Worm (Caenorhabditis elegans): Measurements from ENCODE around the gene flp-6.

The flp-6 gene

DNA sequence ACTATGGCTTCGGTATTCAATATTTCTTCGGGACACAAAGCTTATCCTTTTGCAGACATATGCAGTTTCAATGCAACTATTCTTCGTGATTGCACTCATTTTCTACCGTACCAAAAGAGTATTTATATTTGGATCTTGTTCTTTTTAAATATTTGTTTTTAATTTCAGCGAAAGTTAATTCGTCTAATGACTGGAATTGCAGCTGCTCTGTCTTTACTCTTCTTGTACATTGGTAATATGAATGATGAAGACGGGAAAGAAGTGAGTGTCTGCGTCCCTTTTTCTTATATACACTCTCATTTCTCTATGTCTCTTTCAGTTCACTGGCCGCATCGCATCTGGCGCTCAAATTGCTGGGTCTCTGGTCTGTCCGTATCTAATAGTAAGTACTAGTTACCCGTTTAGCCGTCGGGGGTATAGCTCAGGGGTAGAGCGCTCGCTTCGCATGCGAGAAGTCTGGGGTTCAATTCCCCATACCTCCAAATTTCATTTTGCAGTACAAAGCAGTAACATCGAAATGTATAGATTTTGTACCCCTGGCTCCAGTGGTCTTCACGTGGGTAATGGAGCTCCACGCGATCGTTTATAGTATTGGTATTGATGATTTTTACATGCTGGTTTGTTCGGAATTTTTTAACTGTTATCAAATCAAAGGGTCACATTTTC lies 31.5 kb downstream of the flp-6 start (continued):
- peak; percentile 79 for TF ChIP-seq madf-9 (GFP tag; conservative IDR thresholded peaks at IDR 0.05)
- peak; percentile 87 for TF ChIP-seq hmg-1.1 (GFP tag; IDR thresholded peaks at IDR 0.05)
- no peak for TF ChIP-seq attf-4 (tag; optimal IDR thresholded peaks at IDR 0.05)
- TF ChIP-seq vab-7 (GFP tag; IDR thresholded peaks at IDR 0.05): peak; percentile 80
- TF ChIP-seq zfp-2 (tag; optimal IDR thresholded peaks at IDR 0.05): no peak

DNA sequence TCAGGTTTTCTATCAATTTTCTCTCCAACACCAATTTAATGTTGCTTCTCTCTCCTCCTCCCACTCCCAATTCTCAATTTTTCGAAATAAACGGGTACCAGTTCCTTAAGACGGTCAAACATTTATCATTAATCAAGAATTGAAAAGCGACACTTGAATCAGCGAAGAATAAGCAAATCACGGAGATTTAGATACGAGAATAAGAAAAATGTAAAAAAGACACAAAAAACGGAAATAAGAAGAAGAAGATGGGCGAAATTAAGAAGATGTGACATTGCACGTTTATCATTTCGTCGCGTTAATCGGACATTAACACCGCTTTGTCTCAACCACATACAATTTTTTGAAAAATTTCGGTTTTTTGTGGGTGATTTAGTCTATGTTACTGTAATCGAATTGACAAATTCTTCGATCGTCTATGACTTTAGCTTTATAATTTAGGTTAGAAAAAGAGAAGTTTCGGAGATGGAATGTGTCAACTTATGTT lies 32.7 kb downstream of the flp-6 start, which contains the start of gene haao-1:
TSS of gene haao-1 (plus strand) at position 437 of the 487 bp plus-strand sequence.
- no peak for TF ChIP-seq D1046.2 (GFP tag; IDR thresholded peaks at IDR 0.05)
- peak; percentile 13 for TF ChIP-seq mxl-3 (GFP tag; optimal IDR thresholded peaks at IDR 0.05)
- peak; percentile 6 for TF ChIP-seq hlh-11 (tag; optimal IDR thresholded peaks at IDR 0.05)
- TF ChIP-seq aha-1 (tag): peak; percentile 87

DNA sequence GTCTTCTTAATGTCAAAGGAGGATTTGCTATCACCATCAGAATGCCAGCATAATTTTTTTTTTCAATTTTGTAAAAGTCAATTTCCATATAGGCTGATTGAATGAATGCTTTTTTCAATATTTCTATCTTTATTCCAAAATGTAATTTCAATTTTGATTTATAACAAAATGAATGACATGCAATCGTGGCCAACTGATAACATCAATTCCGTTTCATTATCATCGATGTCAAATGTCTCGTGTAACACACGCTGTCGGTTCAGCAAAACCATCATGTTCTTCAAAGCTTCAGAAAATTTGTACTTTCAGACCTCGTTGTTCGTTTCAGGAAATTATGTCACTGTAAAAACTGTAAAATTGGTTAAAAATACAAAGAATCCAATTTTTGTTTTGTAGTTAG lies 35.2 kb downstream of the flp-6 start:
- TF ChIP-seq nhr-48 (tag; optimal IDR thresholded peaks at IDR 0.05) (no peak), hlh-30 (tag; optimal IDR thresholded peaks at IDR 0.05; ENCODE audit: insufficient read depth) (peak; percentile 48), lir-3 (tag; optimal IDR thresholded peaks at IDR 0.05) (no peak), dve-1 (tag; optimal IDR thresholded peaks at IDR 0.05; ENCODE audit: insufficient read depth) (peak; percentile 68), pqm-1 (tag; optimal IDR thresholded peaks at IDR 0.05) (peak; percentile 71), nhr-10 (tag; optimal IDR thresholded peaks at IDR 0.05) (no peak), mes-2 (tag; optimal IDR thresholded peaks at IDR 0.05; ENCODE audit: poor library complexity, severe bottlenecking) (no peak), daf-16 (GFP tag; optimal IDR thresholded peaks at IDR 0.05) (no peak), daf-16 (tag; optimal IDR thresholded peaks at IDR 0.05) (peak; percentile 25), hmg-1.1 (GFP tag; IDR thresholded peaks at IDR 0.05) (no peak), ceh-82 (tag; optimal IDR thresholded peaks at IDR 0.05) (no peak), mxl-3 (GFP tag; optimal IDR thresholded peaks at IDR 0.05) (peak; percentile 83), dpl-1 (GFP tag; optimal IDR thresholded peaks at IDR 0.05) (no peak), duxl-1 (tag; optimal IDR thresholded peaks at IDR 0.05; ENCODE audit: poor library complexity) (no peak), snpc-4 (tag; optimal IDR thresholded peaks at IDR 0.05) (no peak), mep-1 (tag; optimal IDR thresholded peaks at IDR 0.05) (peak; percentile 15), aha-1 (tag) (no peak), T20F7.1 (GFP tag; optimal IDR thresholded peaks at IDR 0.05) (no peak), Y5F2A.4 (GFP tag; optimal IDR thresholded peaks at IDR 0.05) (no peak), ztf-7 (tag; optimal IDR thresholded peaks at IDR 0.05) (no peak), nhr-28 (tag; optimal IDR thresholded peaks at IDR 0.05) (peak; percentile 79), daf-19 (GFP tag; conservative IDR thresholded peaks at IDR 0.05) (no peak), fkh-10 (GFP tag; optimal IDR thresholded peaks at IDR 0.05) (no peak), mxl-2 (GFP tag; conservative IDR thresholded peaks at IDR 0.05) (no peak), hlh-11 (tag; optimal IDR thresholded peaks at IDR 0.05) (peak; percentile 23), nhr-102 (tag; optimal IDR thresholded peaks at IDR 0.05) (no peak), lin-38 (GFP tag; IDR thresholded peaks at IDR 0.05) (no peak), nhr-41 (GFP tag; IDR thresholded peaks at IDR 0.05) (0 out of 2 replicates have a peak, but pooled peaks have one; percentile 41), php-3 (GFP tag; IDR thresholded peaks at IDR 0.05) (peak; percentile 96), zip-11 (GFP tag; IDR thresholded peaks at IDR 0.05) (no peak), ceh-20 (GFP tag; IDR thresholded peaks at IDR 0.05) (peak; percentile 90), ceh-44 (GFP tag; IDR thresholded peaks at IDR 0.05) (no peak), fos-1 (tag; optimal IDR thresholded peaks at IDR 0.05) (no peak), mdl-1 (tag; optimal IDR thresholded peaks at IDR 0.05) (peak in 1 of 2 experiments; percentile 37), madf-9 (GFP tag; conservative IDR thresholded peaks at IDR 0.05) (no peak), dmd-6 (GFP tag; IDR thresholded peaks at IDR 0.05) (peak; percentile 94), attf-4 (tag; optimal IDR thresholded peaks at IDR 0.05) (no peak)
